Fruit fly (Drosophila melanogaster) whole organism, embryonic: ENCODE measurements around the gene Nrx-IV.

Experiments used
- CG10366 ChIP-seq: fragments of 200-800 bp; sonication (Bioruptor generic); IDR thresholded peaks from 2 replicates; pipeline ENCODE4 v1.3.6; 2022; ENCODE audit warnings: missing biosample characterization, missing genetic modification characterization
- CG10565 ChIP-seq: fragments of 200-800 bp; sonication (Bioruptor generic); optimal IDR thresholded peaks from 3 replicates; lab custom pipeline; 2016; ENCODE audit warnings: missing biosample characterization, mild to moderate bottlenecking, missing genetic modification characterization
- CG11398 ChIP-seq: fragments of 200-800 bp; sonication (Bioruptor generic); optimal IDR thresholded peaks from 2 replicates; lab custom pipeline; 2016; ENCODE audit warnings: missing biosample characterization, missing genetic modification characterization
- CG12236 ChIP-seq: fragments of 200-800 bp; sonication (Bioruptor generic); optimal IDR thresholded peaks from 2 replicates; lab custom pipeline; 2016; ENCODE audit warnings: missing biosample characterization, missing genetic modification characterization
- CG14050 ChIP-seq: fragments of 200-800 bp; sonication (Bioruptor generic); IDR thresholded peaks from 3 replicates; pipeline ENCODE4 v1.3.6; 2022; ENCODE audit warnings: missing biosample characterization, missing genetic modification characterization
- CG14710 ChIP-seq: fragments of 200-800 bp; sonication (Bioruptor generic); optimal IDR thresholded peaks from 3 replicates; lab custom pipeline; 2019; ENCODE audit warnings: missing biosample characterization, mild to moderate bottlenecking, missing genetic modification characterization, moderate library complexity
- CG18011 ChIP-seq: fragments of 200-800 bp; sonication (Bioruptor generic); optimal IDR thresholded peaks from 2 replicates; lab custom pipeline; 2017; ENCODE audit warnings: missing biosample characterization, missing genetic modification characterization, mild to moderate bottlenecking, moderate library complexity, missing genotype
- CG18599 ChIP-seq: fragments of 200-800 bp; sonication (Bioruptor generic); optimal IDR thresholded peaks from 3 replicates; lab custom pipeline; 2017; ENCODE audit warnings: missing biosample characterization, missing genetic modification characterization, mild to moderate bottlenecking, moderate library complexity, missing genetic modification reagents
- CG30020 ChIP-seq: fragments of 200-800 bp; optimal IDR thresholded peaks from 2 replicates; lab custom pipeline; 2019; ENCODE audit warnings: missing biosample characterization, mild to moderate bottlenecking, missing genetic modification characterization, moderate library complexity
- CG3281 ChIP-seq: fragments of 200-800 bp; sonication (Bioruptor generic); optimal IDR thresholded peaks from 3 replicates; lab custom pipeline; 2017; ENCODE audit warnings: missing biosample characterization, mild to moderate bottlenecking, missing genetic modification characterization
- CG42726 ChIP-seq: fragments of 200-800 bp; sonication (Bioruptor generic); IDR thresholded peaks from 2 replicates; pipeline ENCODE4 v1.3.6; 2022; ENCODE audit warnings: missing biosample characterization, missing genetic modification characterization; ENCODE audit not compliant: partially characterized antibody
- CG6683 ChIP-seq: fragments of 200-800 bp; sonication (Bioruptor generic); optimal IDR thresholded peaks from 2 replicates; lab custom pipeline; 2017; ENCODE audit warnings: missing biosample characterization, mild to moderate bottlenecking, missing genetic modification characterization, missing genetic modification reagents
- CG7271 ChIP-seq: fragments of 200-800 bp; sonication (Bioruptor generic); optimal IDR thresholded peaks from 2 replicates; lab custom pipeline; 2018; ENCODE audit warnings: missing biosample characterization, mild to moderate bottlenecking, missing genetic modification characterization, moderate library complexity
- CG7372 ChIP-seq: fragments of 200-800 bp; sonication (Bioruptor generic); IDR thresholded peaks from 2 replicates; pipeline ENCODE4 v1.3.6; 2022; ENCODE audit warnings: missing biosample characterization, missing genetic modification characterization
- CG9876 ChIP-seq: fragments of 200-800 bp; sonication (Bioruptor generic); optimal IDR thresholded peaks from 2 replicates; lab custom pipeline; 2016; ENCODE audit warnings: missing biosample characterization, missing genetic modification characterization
- CHES-1-like ChIP-seq: fragments of 200-800 bp; sonication (Bioruptor generic); optimal IDR thresholded peaks from 2 replicates; lab custom pipeline; 2016; ENCODE audit warnings: missing biosample characterization, missing genetic modification characterization
- Chrac-16 ChIP-seq: fragments of 200-800 bp; sonication (Bioruptor generic); optimal IDR thresholded peaks from 3 replicates; lab custom pipeline; 2016; ENCODE audit warnings: missing biosample characterization, missing genetic modification characterization
- Dad ChIP-seq: fragments of 200-800 bp; sonication (Bioruptor generic); optimal IDR thresholded peaks from 3 replicates; lab custom pipeline; 2016; ENCODE audit warnings: missing biosample characterization, missing genetic modification characterization
- Doc2 ChIP-seq: fragments of 200-800 bp; sonication (Bioruptor generic); IDR thresholded peaks from 2 replicates; pipeline ENCODE4 v1.3.6; 2022; ENCODE audit warnings: missing biosample characterization, missing genetic modification characterization
- HLH54F ChIP-seq: fragments of 200-800 bp; sonication (Bioruptor generic); optimal IDR thresholded peaks from 3 replicates; lab custom pipeline; 2016; ENCODE audit warnings: missing biosample characterization, missing genetic modification characterization
- HLHmδ ChIP-seq: fragments of 200-800 bp; sonication (Bioruptor generic); optimal IDR thresholded peaks from 2 replicates; lab custom pipeline; 2018; ENCODE audit warnings: missing biosample characterization, mild to moderate bottlenecking, missing genetic modification characterization, moderate library complexity
- Hr3 ChIP-seq: fragments of 200-800 bp; sonication (Bioruptor generic); optimal IDR thresholded peaks from 3 replicates; lab custom pipeline; 2016; ENCODE audit warnings: missing biosample characterization, missing genetic modification characterization
- Hr51 ChIP-seq, 2 experiments: fragments of 200-800 bp; sonication (Bioruptor generic); optimal IDR thresholded peaks; 2 replicates in 1 of 2; 3 replicates in 1 of 2; lab custom pipeline; 2016 to 2018; ENCODE audit warnings: missing biosample characterization in 2 of 2, missing genetic modification characterization in 2 of 2, mild to moderate bottlenecking in 1 of 2, moderate library complexity in 1 of 2
- Hsf ChIP-seq: fragments of 200-800 bp; sonication (Bioruptor generic); optimal IDR thresholded peaks from 3 replicates; lab custom pipeline; 2016; ENCODE audit warnings: missing biosample characterization, missing genetic modification characterization
- Lhr ChIP-seq: fragments of 200-800 bp; sonication (Bioruptor generic); optimal IDR thresholded peaks from 3 replicates; lab custom pipeline; 2017; ENCODE audit warnings: mild to moderate bottlenecking, missing biosample characterization, missing genetic modification reagents, missing genetic modification characterization
- Lpt ChIP-seq: fragments of >200 bp; optimal IDR thresholded peaks from 2 replicates; lab custom pipeline; 2018; ENCODE audit warnings: missing biosample characterization, missing genetic modification characterization
- MESR4 ChIP-seq: fragments of 200-800 bp; sonication (Bioruptor generic); optimal IDR thresholded peaks from 2 replicates; lab custom pipeline; 2018; ENCODE audit warnings: missing biosample characterization, mild to moderate bottlenecking, missing genetic modification characterization, moderate library complexity
- Mes4 ChIP-seq: fragments of 200-800 bp; sonication (Bioruptor generic); optimal IDR thresholded peaks from 2 replicates; lab custom pipeline; 2016; ENCODE audit warnings: missing biosample characterization, missing genetic modification characterization
- Pdp1 ChIP-seq, 2 experiments: fragments of 200-800 bp; sonication (Bioruptor generic); optimal IDR thresholded peaks; 3 replicates each; lab custom pipeline; 2016; ENCODE audit warnings: missing biosample characterization in 2 of 2, missing genetic modification characterization in 2 of 2, mild to moderate bottlenecking in 1 of 2, moderate library complexity in 1 of 2
- Rfx ChIP-seq: fragments of 200-800 bp; sonication (Bioruptor generic); IDR thresholded peaks from 2 replicates; pipeline ENCODE4 v1.3.6; 2022; ENCODE audit warnings: missing biosample characterization, missing genetic modification characterization
- Vsx1 ChIP-seq: fragments of 200-800 bp; sonication (Bioruptor generic); optimal IDR thresholded peaks from 2 replicates; lab custom pipeline; 2017; ENCODE audit warnings: missing biosample characterization, mild to moderate bottlenecking, missing genetic modification characterization, missing genetic modification reagents
- amos ChIP-seq: fragments of 200-800 bp; sonication (Bioruptor generic); IDR thresholded peaks from 2 replicates; pipeline ENCODE4 v1.3.6; 2022; ENCODE audit warnings: missing biosample characterization, missing genetic modification characterization; ENCODE audit not compliant: partially characterized antibody
- bowl ChIP-seq: fragments of 200-800 bp; sonication (Bioruptor generic); IDR thresholded peaks from 2 replicates; pipeline ENCODE4 v1.3.6; 2022; ENCODE audit warnings: missing biosample characterization, missing genetic modification characterization
- croc ChIP-seq: fragments of 200-800 bp; sonication (Bioruptor generic); conservative IDR thresholded peaks from 3 replicates; pipeline ENCODE4 v1.3.6; 2022; ENCODE audit warnings: missing biosample characterization, missing genetic modification characterization
- cwo ChIP-seq: fragments of 200-800 bp; sonication (Bioruptor generic); optimal IDR thresholded peaks from 3 replicates; lab custom pipeline; 2017; ENCODE audit warnings: missing biosample characterization, missing genetic modification characterization, mild to moderate bottlenecking, moderate library complexity, missing genetic modification reagents
- h ChIP-seq: fragments of >200 bp; optimal IDR thresholded peaks from 2 replicates; lab custom pipeline; 2017
- inv ChIP-seq: fragments of 200-800 bp; sonication (Bioruptor generic); IDR thresholded peaks from 2 replicates; pipeline ENCODE4 v1.3.6; 2022; ENCODE audit warnings: missing biosample characterization, missing genetic modification characterization; ENCODE audit not compliant: partially characterized antibody
- ken ChIP-seq: fragments of 200-800 bp; sonication (Bioruptor generic); IDR thresholded peaks from 3 replicates; pipeline ENCODE4 v1.3.6; 2022; ENCODE audit warnings: missing biosample characterization, missing genetic modification characterization
- lbe ChIP-seq: fragments of 200-800 bp; sonication (Bioruptor generic); optimal IDR thresholded peaks from 2 replicates; lab custom pipeline; 2016; ENCODE audit warnings: missing biosample characterization, mild to moderate bottlenecking, missing genetic modification characterization
- oc ChIP-seq: fragments of 200-800 bp; sonication (Bioruptor generic); optimal IDR thresholded peaks from 2 replicates; lab custom pipeline; 2018; ENCODE audit warnings: missing biosample characterization, mild to moderate bottlenecking, missing genetic modification characterization, moderate library complexity
- odd ChIP-seq: fragments of 200-800 bp; sonication (Bioruptor generic); optimal IDR thresholded peaks from 2 replicates; lab custom pipeline; 2017; ENCODE audit warnings: missing biosample characterization, mild to moderate bottlenecking, missing genetic modification characterization
- pan ChIP-seq, 4 experiments: fragments of >200 bp in 3 of 4; fragments of 200-800 bp in 1 of 4; sonication (Bioruptor generic) in 1 of 4; optimal IDR thresholded peaks in 3 of 4; IDR thresholded peaks in 1 of 4; 2 replicates each; pipeline versions ENCODE4 v1.3.6 to Lab custom; 2017 to 2022; ENCODE audit warnings: missing biosample characterization in 2 of 4, missing genetic modification characterization in 2 of 4, mixed read lengths in 1 of 4
- pros ChIP-seq: fragments of 200-800 bp; sonication (Bioruptor generic); optimal IDR thresholded peaks from 3 replicates; lab custom pipeline; 2019; ENCODE audit warnings: missing biosample characterization, mild to moderate bottlenecking, missing genetic modification characterization, moderate library complexity
- scrt ChIP-seq: fragments of 200-800 bp; sonication (Bioruptor generic); optimal IDR thresholded peaks from 2 replicates; lab custom pipeline; 2018; ENCODE audit warnings: missing biosample characterization, mild to moderate bottlenecking, missing genetic modification characterization, moderate library complexity
- slou ChIP-seq: fragments of 200-800 bp; sonication (Bioruptor generic); optimal IDR thresholded peaks from 3 replicates; lab custom pipeline; 2016; ENCODE audit warnings: missing biosample characterization, missing genetic modification characterization
- sqz ChIP-seq: fragments of 200-800 bp; sonication (Bioruptor generic); optimal IDR thresholded peaks from 3 replicates; lab custom pipeline; 2018; ENCODE audit warnings: missing biosample characterization, mild to moderate bottlenecking, missing genetic modification characterization
- tap ChIP-seq: fragments of 200-800 bp; optimal IDR thresholded peaks from 3 replicates; lab custom pipeline; 2019; ENCODE audit warnings: missing biosample characterization, mild to moderate bottlenecking, missing genetic modification characterization, moderate library complexity
- wdn ChIP-seq: fragments of 200-800 bp; sonication (Bioruptor generic); IDR thresholded peaks from 2 replicates; pipeline ENCODE4 v1.3.6; 2022; ENCODE audit warnings: missing biosample characterization, missing genetic modification characterization
- z ChIP-seq: fragments of 200-800 bp; sonication (Bioruptor generic); IDR thresholded peaks from 3 replicates; pipeline ENCODE4 v1.3.6; 2022; ENCODE audit warnings: missing biosample characterization, missing genetic modification characterization

Nrx-IV gene

DNA sequence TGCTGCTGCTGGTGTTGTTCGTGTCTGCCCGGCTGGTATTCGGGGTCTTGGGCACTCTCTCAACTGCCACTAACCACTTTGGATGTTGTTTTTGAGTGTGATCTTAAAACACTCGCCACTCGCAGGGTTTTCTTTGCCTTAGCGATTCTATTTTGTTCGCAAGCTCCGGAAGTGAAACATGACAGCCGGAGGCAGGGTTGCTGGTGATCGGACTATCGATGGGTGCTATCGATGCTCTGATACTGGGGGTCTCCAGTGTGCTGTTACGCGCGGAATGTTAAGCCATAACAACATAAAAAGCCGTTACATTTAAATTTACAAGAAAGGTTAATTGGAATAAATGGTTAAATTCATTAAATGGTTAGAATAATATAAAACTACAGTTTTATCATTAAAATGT, 21.3 kb upstream of the Nrx-IV start, which contains the start of gene yps (continued):
- peak; percentile 96 for TF ChIP-seq CG18599 (GFP tag; lab: Kevin White, UChicago)
- TF ChIP-seq Doc2 (GFP tag; lab: Robert Waterston, UW), result no peak
- TF ChIP-seq sqz, result peak; percentile 91
- TF ChIP-seq CG3281 (GFP tag; lab: Kevin White, UChicago), result peak; percentile 97
- TF ChIP-seq Hsf (GFP tag; lab: Kevin White, UChicago), result peak; percentile 90
- TF ChIP-seq CG42726, result peak; percentile 51; the same call in 1 of the 2 replicates
- TF ChIP-seq Vsx1, result peak; percentile 97
- peak; percentile 98 for TF ChIP-seq MESR4
- peak; percentile 98 for TF ChIP-seq odd (GFP tag; lab: Kevin White, UChicago)
- TF ChIP-seq Lpt (GFP tag; lab: Kevin White, UChicago), result no peak
- peak; percentile 97 for TF ChIP-seq Mes4
- peak; percentile 89 for TF ChIP-seq Lhr
- TF ChIP-seq wdn (GFP tag; lab: Robert Waterston, UW), result peak; percentile 88
- TF ChIP-seq pros (GFP tag; lab: Kevin White, UChicago), result peak; percentile 24
- peak; percentile 87 for TF ChIP-seq HLH54F (GFP tag; lab: Kevin White, UChicago)
- peak; percentile 97 for TF ChIP-seq Rfx (GFP tag; lab: Robert Waterston, UW)
- peak; percentile 51; the same call in 2 of the 3 replicates for TF ChIP-seq croc (GFP tag; lab: Robert Waterston, UW)
- peak; percentile 74 for TF ChIP-seq Hr3
- TF ChIP-seq h, result no peak
- TF ChIP-seq CG18011 (GFP tag; lab: Kevin White, UChicago), result peak; percentile 89
- peak; percentile 82 for TF ChIP-seq cwo
- TF ChIP-seq z (GFP tag; lab: Robert Waterston, UW), result peak; percentile 73; the same call in 2 of the 3 replicates
- peak; percentile 89 for TF ChIP-seq lbe
- TF ChIP-seq amos (GFP tag; lab: Robert Waterston, UW), result peak; percentile 89
- TF ChIP-seq CG12236 (GFP tag; lab: Kevin White, UChicago), result peak; percentile 94
- peak; percentile 68 for TF ChIP-seq CG30020 (tag; lab: Kevin White, UChicago)
- TF ChIP-seq CG6683 (GFP tag; lab: Kevin White, UChicago), result peak; percentile 91
- peak; percentile 96 for TF ChIP-seq CG11398 (GFP tag; lab: Kevin White, UChicago)
- peak; percentile 96 for TF ChIP-seq CHES-1-like (GFP tag; lab: Kevin White, UChicago)
- TF ChIP-seq CG10366 (GFP tag; lab: Robert Waterston, UW), result peak; percentile 86
- peak; percentile 92 for TF ChIP-seq CG9876 (GFP tag; lab: Kevin White, UChicago)
- TF ChIP-seq oc (tag; lab: Kevin White, UChicago), result peak; percentile 86
- no peak for TF ChIP-seq CG10565 (GFP tag; lab: Kevin White, UChicago)
- TF ChIP-seq HLHmδ (GFP tag; lab: Kevin White, UChicago), result peak; percentile 100
- TF ChIP-seq Dad, result peak; percentile 95
- peak; percentile 86 to 93 for TF ChIP-seq Pdp1 (GFP tag; optimal IDR thresholded peaks at IDR 0.05; lab: Kevin White, UChicago)
- peak; percentile 92 for TF ChIP-seq CG14710 (tag; lab: Kevin White, UChicago)
- peak; percentile 80 for TF ChIP-seq bowl (GFP tag; lab: Robert Waterston, UW)
- TF ChIP-seq CG14050 (GFP tag; lab: Robert Waterston, UW), result peak; percentile 87
- peak; percentile 83 to 95 for TF ChIP-seq Hr51 (GFP tag; optimal IDR thresholded peaks at IDR 0.05; lab: Kevin White, UChicago)
- no peak for TF ChIP-seq pan (optimal IDR thresholded peaks at IDR 0.05; lab: Kevin White, UChicago)
- TF ChIP-seq pan (GFP tag; optimal IDR thresholded peaks at IDR 0.05 in 1 of 2, IDR thresholded peaks at IDR 0.05 in 1 of 2), result peak in 1 of 2 experiments; percentile 93
- peak; percentile 91 for TF ChIP-seq ken (GFP tag; lab: Robert Waterston, UW)
- TF ChIP-seq CG7372 (GFP tag; lab: Robert Waterston, UW), result peak; percentile 75
- peak; percentile 98 for TF ChIP-seq CG7271 (tag; lab: Kevin White, UChicago)
- TF ChIP-seq slou (GFP tag; lab: Kevin White, UChicago), result peak; percentile 80
- peak; percentile 64 for TF ChIP-seq Chrac-16 (GFP tag; lab: Kevin White, UChicago)
- peak; percentile 68 for TF ChIP-seq inv (GFP tag; lab: Robert Waterston, UW)
- TF ChIP-seq scrt, result peak; percentile 93
- peak; percentile 87 for TF ChIP-seq tap (tag; lab: Kevin White, UChicago)
